Worm (Caenorhabditis elegans) whole organism, midembryonic: ENCODE measurements around the gene F35D11.4.

ENCODE experiments used
- T22C8.4 ChIP-seq: fragments of 200-800 bp; sonication (Bioruptor generic); IDR thresholded peaks from 2 replicates; pipeline ENCODE4 v1.3.6; 2022; ENCODE audit warnings: missing genetic modification characterization, missing compliant biosample characterization
- flt-1 ChIP-seq: fragments of 200-800 bp; sonication (Bioruptor generic); IDR thresholded peaks from 2 replicates; pipeline ENCODE4 v1.3.6; 2022; ENCODE audit warnings: missing genetic modification characterization, missing compliant biosample characterization
- med-1 ChIP-seq: sonication (generic microtip); optimal IDR thresholded peaks from 2 replicates; lab custom pipeline; 2017; ENCODE audit warnings: missing genetic modification characterization, mild to moderate bottlenecking, missing compliant biosample characterization, antibody characterized with exemption, missing genetic modification reagents; ENCODE audit not compliant: insufficient read depth
- tab-1 ChIP-seq: fragments of 200-800 bp; sonication (Bioruptor generic); IDR thresholded peaks from 2 replicates; pipeline ENCODE4 v1.3.6; 2022; ENCODE audit warnings: missing genetic modification characterization, missing compliant biosample characterization

- TF ChIP-seq T22C8.4 = no peak
- no peak for TF ChIP-seq tab-1
- TF ChIP-seq med-1 (GFP tag; lab: Kevin White, UChicago) = no peak
- TF ChIP-seq flt-1 (GFP tag; lab: Robert Waterston, UW) = no peak
These were observed 28.6 kb upstream of the F35D11.4 start for ce11 chrII:4574658-4575057.
